Worm (Caenorhabditis elegans): ENCODE data around the gene unc-86.

DNA sequence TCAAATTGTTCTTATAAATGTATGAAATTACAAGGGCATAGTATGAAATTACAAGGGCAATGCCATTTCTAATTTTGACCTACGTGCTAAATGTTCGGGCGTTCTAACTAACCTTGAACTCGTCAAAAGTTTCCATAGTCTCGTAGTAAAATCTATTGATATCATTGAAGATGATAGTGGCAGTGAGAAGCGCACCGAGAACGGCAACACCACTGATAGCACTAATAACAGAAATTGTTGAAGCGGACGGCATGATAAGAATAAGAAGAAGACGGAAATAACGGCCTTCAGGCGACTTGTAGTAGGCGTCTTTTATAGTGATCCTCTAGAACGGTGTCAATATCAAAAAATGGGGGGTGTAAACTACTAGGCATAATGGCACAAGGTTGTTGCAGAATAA, 47.2 kb upstream of the unc-86 start, which contains the start of gene col-91:
- no peak for TF ChIP-seq ztf-11 (tag; optimal IDR thresholded peaks at IDR 0.05)
- no peak for TF ChIP-seq unc-120 (tag; optimal IDR thresholded peaks at IDR 0.05; ENCODE audit: poor library complexity, severe bottlenecking)
- TF ChIP-seq unc-39 (tag; optimal IDR thresholded peaks at IDR 0.05) = no peak
- TF ChIP-seq unc-62 (GFP tag; optimal IDR thresholded peaks at IDR 0.05) = no peak
- TF ChIP-seq pha-4 (tag; optimal IDR thresholded peaks at IDR 0.05) = no peak
- TF ChIP-seq snpc-4 (tag; optimal IDR thresholded peaks at IDR 0.05) = no peak
- no peak for TF ChIP-seq M03D4.4 (tag; optimal IDR thresholded peaks at IDR 0.05)
- no peak for TF ChIP-seq zip-8 (tag; optimal IDR thresholded peaks at IDR 0.05)
- TF ChIP-seq ceh-39 (tag; optimal IDR thresholded peaks at IDR 0.05) = no peak
- TF ChIP-seq nhr-28 (tag; optimal IDR thresholded peaks at IDR 0.05) = no peak
- no peak for TF ChIP-seq nhr-237 (tag; optimal IDR thresholded peaks at IDR 0.05)
- no peak for TF ChIP-seq nhr-76 (tag; optimal IDR thresholded peaks at IDR 0.05)
- no peak for TF ChIP-seq lin-13 (tag; optimal IDR thresholded peaks at IDR 0.05)
- TF ChIP-seq elt-3 (tag; optimal IDR thresholded peaks at IDR 0.05) = no peak

Data from whole organism, mixed stage, embryonic.